Fruit fly (Drosophila melanogaster): ENCODE measurements around the gene ChT.

dm6 chr3R:18705150-18705549 lies 24.7 kb downstream of the ChT start, which contains the start of the genes ChAT and VAChT:
- TF ChIP-seq CG14655 (GFP tag; optimal IDR thresholded peaks at IDR 0.05) = no peak
- TF ChIP-seq CG10348 (GFP tag; IDR thresholded peaks at IDR 0.05) = no peak
- no peak for TF ChIP-seq CG32121 (GFP tag; IDR thresholded peaks at IDR 0.05)
- no peak for TF ChIP-seq CG8301 (tag; optimal IDR thresholded peaks at IDR 0.05)
- TF ChIP-seq rn (GFP tag; IDR thresholded peaks at IDR 0.05) = no peak
- TF ChIP-seq Snoo (tag; optimal IDR thresholded peaks at IDR 0.05) = no peak
- no peak for TF ChIP-seq Pif1A (GFP tag; optimal IDR thresholded peaks at IDR 0.05)
- no peak for TF ChIP-seq D1 (tag; optimal IDR thresholded peaks at IDR 0.05)
- TF ChIP-seq CG15710 (tag; optimal IDR thresholded peaks at IDR 0.05) = no peak
- no peak for TF ChIP-seq CG17806 (tag; optimal IDR thresholded peaks at IDR 0.05)
- TF ChIP-seq EcR (GFP tag; optimal IDR thresholded peaks at IDR 0.05) = no peak

Measured in whole organism, pupa.